Worm (Caenorhabditis elegans) whole organism, young adult: ENCODE results near the gene fbxa-153.

ENCODE experiments used
- nhr-80 ChIP-seq: sonication (generic microtip); optimal IDR thresholded peaks from 2 replicates; lab custom pipeline; 2016; ENCODE audit warnings: missing genetic modification characterization, missing compliant biosample characterization
- rpc-1 ChIP-seq, 2 experiments: fragments of 150-350 bp in 1 of 2; sonication (generic microtip) in 1 of 2; optimal IDR thresholded peaks; 2 replicates each; lab custom pipeline; 2014 to 2018; ENCODE audit warnings: missing biosample characterization in 1 of 2, missing genetic modification characterization in 1 of 2, missing genetic modification reagents in 1 of 2, missing genotype in 1 of 2

- TF ChIP-seq rpc-1 (optimal IDR thresholded peaks at IDR 0.05; lab: Kevin White, UChicago): no peak
- TF ChIP-seq rpc-1 (tag; optimal IDR thresholded peaks at IDR 0.05; lab: Kevin White, UChicago): no peak
- no peak for TF ChIP-seq nhr-80 (tag; lab: Kevin White, UChicago)
These were observed 2.7 kb upstream of the fbxa-153 start, which contains the start of gene str-263 for ce11 chrV:15612886-15613285.
